Worm (Caenorhabditis elegans): Measurements from ENCODE around the gene C52E4.7.

DNA sequence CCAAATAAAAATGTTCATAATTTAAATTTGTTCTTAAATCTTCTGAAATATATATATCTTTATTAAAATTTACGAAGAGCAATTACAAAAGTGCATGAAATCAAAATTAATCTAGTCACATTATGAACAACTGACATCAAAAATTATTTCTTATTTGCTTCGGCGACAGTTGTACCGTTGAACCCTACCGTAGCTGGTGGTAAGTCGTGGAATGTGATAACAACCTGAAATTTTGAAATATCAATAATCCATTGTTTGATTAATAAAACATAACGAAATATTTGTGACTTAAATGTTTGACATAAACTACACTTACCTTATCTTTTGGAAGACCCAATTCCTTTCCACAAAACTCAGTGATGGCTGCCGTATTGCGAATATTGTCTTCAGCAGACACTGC, 17.4 kb upstream of the C52E4.7 start:
- TF ChIP-seq ztf-29 (GFP tag; IDR thresholded peaks at IDR 0.05) (no peak), ref-1 (GFP tag; conservative IDR thresholded peaks at IDR 0.05) (no peak), flt-1 (GFP tag; IDR thresholded peaks at IDR 0.05) (no peak), klf-2 (GFP tag; conservative IDR thresholded peaks at IDR 0.05) (no peak), cog-1 (tag; optimal IDR thresholded peaks at IDR 0.05) (no peak), med-1 (GFP tag; optimal IDR thresholded peaks at IDR 0.05; ENCODE audit: insufficient read depth) (no peak)
